Worm (Caenorhabditis elegans): ENCODE data around the gene slc-28.2.

DNA sequence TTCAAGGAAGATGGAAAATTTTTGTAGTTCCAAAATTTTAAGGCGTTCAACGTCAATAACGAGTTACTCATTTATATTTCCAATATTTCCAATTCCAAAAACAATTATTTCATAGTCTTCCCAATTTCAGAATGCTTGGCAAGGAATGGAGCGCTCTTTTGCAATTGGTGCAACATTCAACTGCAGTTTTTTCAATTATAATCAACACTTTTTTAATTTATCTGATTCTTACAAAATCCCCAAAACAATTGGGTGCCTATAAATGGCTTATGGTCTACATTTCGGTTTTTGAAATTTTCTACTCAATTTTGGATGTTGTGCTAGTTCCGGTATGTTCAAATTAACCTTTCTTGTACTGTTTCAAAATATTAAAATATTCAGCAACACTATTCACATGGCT is 47.7 kb downstream of the slc-28.2 start, which contains the start of gene str-225:
- TF ChIP-seq unc-62 (GFP tag; optimal IDR thresholded peaks at IDR 0.05): no peak
- TF ChIP-seq egl-44 (GFP tag; IDR thresholded peaks at IDR 0.05): no peak
- no peak for TF ChIP-seq snpc-4 (GFP tag; optimal IDR thresholded peaks at IDR 0.05)
- no peak for TF ChIP-seq snpc-4 (tag; optimal IDR thresholded peaks at IDR 0.05)
- TF ChIP-seq tbp1 (GFP tag; optimal IDR thresholded peaks at IDR 0.05): no peak
- no peak for TF ChIP-seq ztf-3 (GFP tag; optimal IDR thresholded peaks at IDR 0.05)

Measured in whole organism, young adult.